Fruit fly (Drosophila melanogaster) whole organism, embryonic: ENCODE results near the gene CG4953.

Experiments used
- Asciz ChIP-seq: fragments of 200-800 bp; sonication (Bioruptor generic); optimal IDR thresholded peaks from 2 replicates; lab custom pipeline; 2017; ENCODE audit warnings: missing biosample characterization, mild to moderate bottlenecking, missing genetic modification characterization, missing genetic modification reagents
- Bdp1 ChIP-seq: fragments of 200-800 bp; sonication (Bioruptor generic); optimal IDR thresholded peaks from 3 replicates; lab custom pipeline; 2016; ENCODE audit warnings: missing biosample characterization, missing genetic modification characterization
- Bgb ChIP-seq: fragments of 200-800 bp; sonication (Bioruptor generic); IDR thresholded peaks from 2 replicates; pipeline ENCODE4 v1.3.6; 2022; ENCODE audit warnings: missing biosample characterization, missing genetic modification characterization; ENCODE audit not compliant: partially characterized antibody
- C15 ChIP-seq: fragments of 200-800 bp; sonication (Bioruptor generic); IDR thresholded peaks from 3 replicates; pipeline ENCODE4 v1.3.6; 2022; ENCODE audit warnings: missing biosample characterization, missing genetic modification characterization
- CG1024 ChIP-seq: fragments of 200-800 bp; sonication (Bioruptor generic); IDR thresholded peaks from 2 replicates; pipeline ENCODE4 v1.3.6; 2022; ENCODE audit warnings: missing biosample characterization, missing genetic modification characterization
- CG11093 ChIP-seq: fragments of 200-800 bp; sonication (Bioruptor generic); IDR thresholded peaks from 3 replicates; pipeline ENCODE4 v1.3.6; 2022; ENCODE audit warnings: missing biosample characterization, missing genetic modification characterization
- CG12769 ChIP-seq: fragments of 200-800 bp; sonication (Bioruptor generic); optimal IDR thresholded peaks from 2 replicates; lab custom pipeline; 2019; ENCODE audit warnings: missing biosample characterization, mild to moderate bottlenecking, missing genetic modification characterization, moderate library complexity
- CG13123 ChIP-seq: fragments of 200-800 bp; sonication (Bioruptor generic); optimal IDR thresholded peaks from 2 replicates; lab custom pipeline; 2016; ENCODE audit warnings: missing biosample characterization, missing genetic modification characterization
- CG15011 ChIP-seq: fragments of 200-800 bp; sonication (Bioruptor generic); optimal IDR thresholded peaks from 3 replicates; lab custom pipeline; 2018; ENCODE audit warnings: missing biosample characterization, mild to moderate bottlenecking, missing genetic modification characterization
- CG15479 ChIP-seq: fragments of 200-800 bp; sonication (Bioruptor generic); optimal IDR thresholded peaks from 3 replicates; lab custom pipeline; 2019; ENCODE audit warnings: missing biosample characterization, mild to moderate bottlenecking, missing genetic modification characterization, moderate library complexity
- CG1602 ChIP-seq: fragments of 200-800 bp; sonication (Bioruptor generic); optimal IDR thresholded peaks from 3 replicates; lab custom pipeline; 2016; ENCODE audit warnings: missing biosample characterization, missing genetic modification characterization
- CG17359 ChIP-seq: fragments of 200-800 bp; sonication (Bioruptor generic); optimal IDR thresholded peaks from 3 replicates; lab custom pipeline; 2018; ENCODE audit warnings: missing biosample characterization, mild to moderate bottlenecking, missing genetic modification characterization, moderate library complexity
- CG17361 ChIP-seq: fragments of 200-800 bp; sonication (Bioruptor generic); IDR thresholded peaks from 3 replicates; pipeline ENCODE4 v1.3.6; 2022; ENCODE audit warnings: missing biosample characterization, missing genetic modification characterization
- CG18599 ChIP-seq: fragments of 200-800 bp; sonication (Bioruptor generic); optimal IDR thresholded peaks from 3 replicates; lab custom pipeline; 2017; ENCODE audit warnings: missing biosample characterization, missing genetic modification characterization, mild to moderate bottlenecking, moderate library complexity, missing genetic modification reagents
- CG3281 ChIP-seq: fragments of 200-800 bp; sonication (Bioruptor generic); optimal IDR thresholded peaks from 3 replicates; lab custom pipeline; 2017; ENCODE audit warnings: missing biosample characterization, mild to moderate bottlenecking, missing genetic modification characterization
- CG42726 ChIP-seq: fragments of 200-800 bp; sonication (Bioruptor generic); IDR thresholded peaks from 2 replicates; pipeline ENCODE4 v1.3.6; 2022; ENCODE audit warnings: missing biosample characterization, missing genetic modification characterization; ENCODE audit not compliant: partially characterized antibody
- CG6813 ChIP-seq: fragments of 200-800 bp; sonication (Bioruptor generic); optimal IDR thresholded peaks from 2 replicates; lab custom pipeline; 2017; ENCODE audit warnings: missing biosample characterization, missing genetic modification characterization, mild to moderate bottlenecking, moderate library complexity, missing genetic modification reagents
- CG6854 ChIP-seq: fragments of 200-800 bp; sonication (Bioruptor generic); optimal IDR thresholded peaks from 3 replicates; lab custom pipeline; 2017; ENCODE audit warnings: missing biosample characterization, mild to moderate bottlenecking, missing genetic modification characterization
- CG7271 ChIP-seq: fragments of 200-800 bp; sonication (Bioruptor generic); optimal IDR thresholded peaks from 2 replicates; lab custom pipeline; 2018; ENCODE audit warnings: missing biosample characterization, mild to moderate bottlenecking, missing genetic modification characterization, moderate library complexity
- CG7357 ChIP-seq: fragments of 200-800 bp; sonication (Bioruptor generic); IDR thresholded peaks from 3 replicates; pipeline ENCODE4 v1.3.6; 2022; ENCODE audit warnings: missing biosample characterization, missing genetic modification characterization
- CG7839 ChIP-seq: fragments of 200-800 bp; sonication (Bioruptor generic); optimal IDR thresholded peaks from 3 replicates; lab custom pipeline; 2018; ENCODE audit warnings: missing biosample characterization, mild to moderate bottlenecking, missing genetic modification characterization, moderate library complexity
- CG7987 ChIP-seq: fragments of 200-800 bp; sonication (Bioruptor generic); optimal IDR thresholded peaks from 2 replicates; lab custom pipeline; 2018; ENCODE audit warnings: missing biosample characterization, mild to moderate bottlenecking, missing genetic modification characterization, moderate library complexity
- CG9727 ChIP-seq: fragments of 200-800 bp; sonication (Bioruptor generic); optimal IDR thresholded peaks from 3 replicates; lab custom pipeline; 2017; ENCODE audit warnings: missing biosample characterization, mild to moderate bottlenecking, missing genetic modification characterization
- CrebB ChIP-seq: fragments of 200-800 bp; sonication (Bioruptor generic); optimal IDR thresholded peaks from 3 replicates; lab custom pipeline; 2018; ENCODE audit warnings: missing biosample characterization, mild to moderate bottlenecking, missing genetic modification characterization
- Hmr ChIP-seq: fragments of 200-800 bp; sonication (Bioruptor generic); optimal IDR thresholded peaks from 3 replicates; lab custom pipeline; 2017; ENCODE audit warnings: mild to moderate bottlenecking, missing biosample characterization, missing genetic modification reagents, missing genetic modification characterization
- MESR4 ChIP-seq: fragments of 200-800 bp; sonication (Bioruptor generic); optimal IDR thresholded peaks from 2 replicates; lab custom pipeline; 2018; ENCODE audit warnings: missing biosample characterization, mild to moderate bottlenecking, missing genetic modification characterization, moderate library complexity
- Poxn ChIP-seq: fragments of 200-800 bp; sonication (Bioruptor generic); IDR thresholded peaks from 2 replicates; pipeline ENCODE4 v1.3.6; 2022; ENCODE audit warnings: missing biosample characterization, missing genetic modification characterization
- Ptx1 ChIP-seq: fragments of 200-800 bp; sonication (Bioruptor generic); IDR thresholded peaks from 2 replicates; pipeline ENCODE4 v1.3.6; 2022; ENCODE audit warnings: missing biosample characterization, missing genetic modification characterization
- Usf ChIP-seq: fragments of 200-800 bp; sonication (Bioruptor generic); optimal IDR thresholded peaks from 2 replicates; lab custom pipeline; 2017; ENCODE audit warnings: missing genotype, missing biosample characterization, missing genetic modification characterization
- Xrp1 ChIP-seq: fragments of 200-800 bp; sonication (Bioruptor generic); IDR thresholded peaks from 2 replicates; pipeline ENCODE4 v1.3.6; 2022; ENCODE audit warnings: missing biosample characterization, missing genetic modification characterization
- btn ChIP-seq: fragments of 200-800 bp; sonication (Bioruptor generic); optimal IDR thresholded peaks from 2 replicates; lab custom pipeline; 2016; ENCODE audit warnings: missing biosample characterization, missing genetic modification characterization
- cato ChIP-seq: fragments of 200-800 bp; sonication (Bioruptor generic); optimal IDR thresholded peaks from 2 replicates; lab custom pipeline; 2016; ENCODE audit warnings: missing biosample characterization, missing genetic modification characterization, borderline replicate concordance
- disco-r ChIP-seq: fragments of 200-800 bp; sonication (Bioruptor generic); optimal IDR thresholded peaks from 2 replicates; lab custom pipeline; 2016; ENCODE audit warnings: missing biosample characterization, missing genetic modification characterization
- fd3F ChIP-seq: fragments of 200-800 bp; sonication (Bioruptor generic); optimal IDR thresholded peaks from 2 replicates; lab custom pipeline; 2018; ENCODE audit warnings: missing biosample characterization, mild to moderate bottlenecking, missing genetic modification characterization, moderate library complexity
- gfzf ChIP-seq: fragments of 200-800 bp; sonication (Bioruptor generic); optimal IDR thresholded peaks from 2 replicates; lab custom pipeline; 2016; ENCODE audit warnings: missing biosample characterization, mild to moderate bottlenecking, missing genetic modification characterization, moderate library complexity
- hbn ChIP-seq: fragments of 200-800 bp; sonication (Bioruptor generic); IDR thresholded peaks from 2 replicates; pipeline ENCODE4 v1.3.6; 2022; ENCODE audit warnings: missing biosample characterization, missing genetic modification characterization; ENCODE audit not compliant: partially characterized antibody
- jigr1 ChIP-seq: fragments of 200-800 bp; sonication (Bioruptor generic); IDR thresholded peaks from 3 replicates; pipeline ENCODE4 v1.3.6; 2022; ENCODE audit warnings: missing biosample characterization, missing genetic modification characterization
- kay ChIP-seq: fragments of 200-800 bp; sonication (Bioruptor generic); optimal IDR thresholded peaks from 2 replicates; lab custom pipeline; 2016; ENCODE audit warnings: missing biosample characterization, missing genetic modification characterization
- klu ChIP-seq: fragments of 200-800 bp; sonication (Bioruptor generic); IDR thresholded peaks from 2 replicates; pipeline ENCODE4 v1.3.6; 2022; ENCODE audit warnings: missing biosample characterization, missing genetic modification characterization
- lbe ChIP-seq: fragments of 200-800 bp; sonication (Bioruptor generic); optimal IDR thresholded peaks from 2 replicates; lab custom pipeline; 2016; ENCODE audit warnings: missing biosample characterization, mild to moderate bottlenecking, missing genetic modification characterization
- otp ChIP-seq: fragments of 200-800 bp; sonication (Bioruptor generic); IDR thresholded peaks from 3 replicates; pipeline ENCODE4, ENCODE4 v1.3.6; 2022; ENCODE audit warnings: missing biosample characterization, missing genetic modification characterization
- phol ChIP-seq: fragments of 200-800 bp; sonication (Bioruptor generic); optimal IDR thresholded peaks from 3 replicates; lab custom pipeline; 2018; ENCODE audit warnings: missing biosample characterization, mild to moderate bottlenecking, missing genetic modification characterization, moderate library complexity
- rib ChIP-seq: fragments of 200-800 bp; sonication (Bioruptor generic); IDR thresholded peaks from 2 replicates; pipeline ENCODE4 v1.3.6; 2022; ENCODE audit warnings: missing biosample characterization, missing genetic modification characterization
- slou ChIP-seq: fragments of 200-800 bp; sonication (Bioruptor generic); optimal IDR thresholded peaks from 3 replicates; lab custom pipeline; 2016; ENCODE audit warnings: missing biosample characterization, missing genetic modification characterization
- sob ChIP-seq: fragments of 200-800 bp; sonication (Bioruptor generic); IDR thresholded peaks from 2 replicates; pipeline ENCODE4 v1.3.6; 2022; ENCODE audit warnings: missing biosample characterization, missing genetic modification characterization
- tap ChIP-seq: fragments of 200-800 bp; optimal IDR thresholded peaks from 3 replicates; lab custom pipeline; 2019; ENCODE audit warnings: missing biosample characterization, mild to moderate bottlenecking, missing genetic modification characterization, moderate library complexity
- wdn ChIP-seq: fragments of 200-800 bp; sonication (Bioruptor generic); IDR thresholded peaks from 2 replicates; pipeline ENCODE4 v1.3.6; 2022; ENCODE audit warnings: missing biosample characterization, missing genetic modification characterization
- yki ChIP-seq: fragments of >200 bp; optimal IDR thresholded peaks from 3 replicates; lab custom pipeline; 2018
- zen ChIP-seq: fragments of 200-800 bp; sonication (Bioruptor generic); optimal IDR thresholded peaks from 3 replicates; lab custom pipeline; 2018; ENCODE audit warnings: missing biosample characterization, mild to moderate bottlenecking, missing genetic modification characterization, moderate library complexity

The CG4953 gene

DNA sequence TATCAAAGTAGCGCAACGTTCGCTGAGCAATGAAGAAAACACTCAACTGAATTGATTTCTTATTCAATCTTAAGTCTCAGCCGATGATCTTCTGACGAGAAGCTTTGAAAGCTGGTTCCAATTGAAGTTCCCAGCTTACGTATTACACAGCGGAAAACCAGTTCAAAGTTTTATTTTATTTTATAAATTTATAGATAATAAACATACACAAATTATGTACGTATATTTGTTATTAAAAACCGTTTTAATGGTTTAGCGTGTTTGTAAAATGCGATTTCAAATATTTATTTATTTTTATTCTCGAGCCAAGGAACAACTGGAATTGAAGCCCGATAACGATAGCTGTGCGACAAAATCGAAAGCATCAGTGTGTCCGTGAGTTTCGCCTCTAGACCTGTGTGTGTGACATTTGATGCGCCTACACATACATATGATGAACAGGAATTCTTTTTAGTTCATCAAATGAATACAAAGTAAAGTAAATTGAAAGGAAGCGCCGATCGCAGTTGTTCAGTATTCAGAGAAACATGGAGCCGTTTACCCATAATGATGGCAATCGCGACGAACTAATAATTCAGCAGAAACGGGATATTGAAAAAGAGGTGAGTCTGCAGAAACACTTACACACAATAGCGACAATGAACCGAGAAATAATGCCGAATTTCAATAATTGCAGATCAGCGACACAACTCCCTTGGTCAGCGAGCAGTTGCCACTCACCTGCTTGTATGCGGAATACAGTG lies 40.2 kb downstream of the CG4953 start, which contains the start of the genes CG5390 and CG4968 (continued):
- peak; percentile 85 for TF ChIP-seq Hmr (GFP tag; lab: Kevin White, UChicago)
- TF ChIP-seq jigr1 = no peak
- TF ChIP-seq disco-r = peak; percentile 10
- TF ChIP-seq kay (GFP tag; lab: Kevin White, UChicago) = peak; percentile 33
- TF ChIP-seq Asciz (GFP tag; lab: Kevin White, UChicago) = peak; percentile 52
- TF ChIP-seq CG7357 (GFP tag; lab: Robert Waterston, UW) = no peak
- TF ChIP-seq CG15011 (GFP tag; lab: Kevin White, UChicago) = peak; percentile 30
- TF ChIP-seq klu (GFP tag; lab: Robert Waterston, UW) = no peak
- TF ChIP-seq btn (GFP tag; lab: Kevin White, UChicago) = no peak
- TF ChIP-seq CG7839 (tag; lab: Kevin White, UChicago) = no peak
- TF ChIP-seq yki (lab: Kevin White, UChicago) = no peak
- TF ChIP-seq CG6813 (GFP tag; lab: Kevin White, UChicago) = no peak
- TF ChIP-seq slou (GFP tag; lab: Kevin White, UChicago) = peak; percentile 55
- TF ChIP-seq otp = peak; percentile 29; the same call in 1 of the 3 replicates
- no peak for TF ChIP-seq CG12769
- peak; percentile 52 for TF ChIP-seq CG9727
- peak; percentile 65 for TF ChIP-seq sob
- TF ChIP-seq CG1602 (GFP tag; lab: Kevin White, UChicago) = peak; percentile 8
- no peak for TF ChIP-seq CG6854 (GFP tag; lab: Kevin White, UChicago)
- peak; percentile 70 for TF ChIP-seq phol (tag; lab: Kevin White, UChicago)
- TF ChIP-seq fd3F (GFP tag; lab: Kevin White, UChicago) = peak; percentile 62
- peak; percentile 81 for TF ChIP-seq MESR4 (GFP tag; lab: Kevin White, UChicago)
- TF ChIP-seq gfzf (GFP tag; lab: Kevin White, UChicago) = peak; percentile 33
- TF ChIP-seq tap (tag; lab: Kevin White, UChicago) = no peak
- peak; percentile 19 for TF ChIP-seq cato (GFP tag; lab: Kevin White, UChicago)
- TF ChIP-seq CG18599 (GFP tag; lab: Kevin White, UChicago) = peak; percentile 79
- TF ChIP-seq CG11093 (GFP tag; lab: Robert Waterston, UW) = no peak
- TF ChIP-seq CG1024 (GFP tag; lab: Robert Waterston, UW) = peak; percentile 17; the same call in 1 of the 2 replicates
- TF ChIP-seq wdn (GFP tag; lab: Robert Waterston, UW) = peak; percentile 38; the same call in 1 of the 2 replicates
- peak; percentile 62; the same call in 2 of the 3 replicates for TF ChIP-seq CG17361 (GFP tag; lab: Robert Waterston, UW)
- peak; percentile 31; the same call in 1 of the 2 replicates for TF ChIP-seq Bgb (GFP tag; lab: Robert Waterston, UW)
- TF ChIP-seq Xrp1 (GFP tag; lab: Robert Waterston, UW) = peak; percentile 62; the same call in 1 of the 2 replicates
- no peak for TF ChIP-seq Usf (GFP tag; lab: Kevin White, UChicago)
- no peak for TF ChIP-seq hbn (GFP tag; lab: Robert Waterston, UW)
- peak; percentile 14 for TF ChIP-seq CG13123
- TF ChIP-seq zen = peak; percentile 33
- TF ChIP-seq rib = peak; percentile 20; the same call in 1 of the 2 replicates
- no peak for TF ChIP-seq C15 (GFP tag; lab: Robert Waterston, UW)
- TF ChIP-seq Ptx1 = peak; percentile 50; the same call in 1 of the 2 replicates
- TF ChIP-seq CG15479 (GFP tag; lab: Kevin White, UChicago) = no peak
- no peak for TF ChIP-seq CG7987 (GFP tag; lab: Kevin White, UChicago)
- TF ChIP-seq CG7271 (tag; lab: Kevin White, UChicago) = no peak
- TF ChIP-seq Bdp1 (GFP tag; lab: Kevin White, UChicago) = no peak
- TF ChIP-seq CG3281 = peak; percentile 77
- peak; percentile 56 for TF ChIP-seq CrebB
- peak; percentile 88 for TF ChIP-seq lbe (GFP tag; lab: Kevin White, UChicago)
- peak; percentile 72 for TF ChIP-seq CG17359 (tag; lab: Kevin White, UChicago)
- TF ChIP-seq CG42726 (GFP tag; lab: Robert Waterston, UW) = no peak
- TF ChIP-seq Poxn (GFP tag; lab: Robert Waterston, UW) = no peak
